Worm (Caenorhabditis elegans) whole organism, young adult: Measurements from ENCODE around the gene glp-1.

ENCODE experiments used
- B0261.1 ChIP-seq: sonication (generic microtip); optimal IDR thresholded peaks from 2 replicates; lab custom pipeline; 2016; ENCODE audit warnings: mild to moderate bottlenecking, missing genetic modification characterization, moderate library complexity, missing compliant biosample characterization
- C06A6.2 ChIP-seq: fragments of 200-800 bp; sonication (Bioruptor generic); conservative IDR thresholded peaks from 2 replicates; pipeline ENCODE4 v1.3.6; 2022; ENCODE audit warnings: missing genetic modification characterization, missing compliant biosample characterization
- F33H1.4 ChIP-seq: fragments of 200-800 bp; sonication (Bioruptor generic); IDR thresholded peaks from 2 replicates; pipeline ENCODE4 v1.3.6; 2022; ENCODE audit warnings: missing genetic modification reagents, missing genetic modification characterization, missing compliant biosample characterization
- F37B4.10 ChIP-seq: fragments of 200-800 bp; sonication (Bioruptor generic); IDR thresholded peaks from 2 replicates; pipeline ENCODE4 v1.3.6; 2022; ENCODE audit warnings: missing genetic modification characterization, missing compliant biosample characterization
- F49E8.2 ChIP-seq: sonication (generic microtip); optimal IDR thresholded peaks from 3 replicates; lab custom pipeline; 2017; ENCODE audit warnings: missing genetic modification characterization, mild to moderate bottlenecking, missing compliant biosample characterization, antibody characterized with exemption, moderate library complexity; ENCODE audit not compliant: insufficient read depth
- F55B11.4 ChIP-seq: sonication (generic microtip); optimal IDR thresholded peaks from 2 replicates; lab custom pipeline; 2016; ENCODE audit warnings: missing compliant biosample characterization, missing genetic modification characterization, borderline replicate concordance; ENCODE audit not compliant: insufficient read depth
- F57A8.1 ChIP-seq: fragments of 200-800 bp; sonication (Bioruptor generic); optimal IDR thresholded peaks from 2 replicates; lab custom pipeline; 2018; ENCODE audit warnings: mild to moderate bottlenecking, missing genetic modification characterization, moderate library complexity, missing compliant biosample characterization
- aptf-2 ChIP-seq: fragments of 200-800 bp; sonication (Bioruptor generic); conservative IDR thresholded peaks from 2 replicates; pipeline ENCODE4 v1.3.6; 2022; ENCODE audit warnings: missing genetic modification reagents, missing genetic modification characterization, missing compliant biosample characterization
- attf-5 ChIP-seq: fragments of 200-800 bp; sonication (Bioruptor generic); optimal IDR thresholded peaks from 2 replicates; lab custom pipeline; 2018; ENCODE audit warnings: mild to moderate bottlenecking, missing genetic modification characterization, missing compliant biosample characterization
- attf-6 ChIP-seq: fragments of 200-800 bp; sonication (Bioruptor generic); IDR thresholded peaks from 2 replicates; pipeline ENCODE4 v1.3.6; 2022; ENCODE audit warnings: missing genetic modification reagents, missing genetic modification characterization, missing compliant biosample characterization
- bed-1 ChIP-seq: fragments of 200-800 bp; sonication (Bioruptor generic); IDR thresholded peaks from 2 replicates; pipeline ENCODE4 v1.3.6; 2022; ENCODE audit warnings: missing genetic modification reagents, missing genetic modification characterization, missing compliant biosample characterization
- bed-2 ChIP-seq: fragments of 200-800 bp; sonication (Bioruptor generic); IDR thresholded peaks from 2 replicates; pipeline ENCODE4 v1.3.6; 2022; ENCODE audit warnings: missing genetic modification reagents, missing genetic modification characterization, missing compliant biosample characterization
- ccch-3 ChIP-seq: fragments of 200-800 bp; sonication (Bioruptor generic); optimal IDR thresholded peaks from 2 replicates; lab custom pipeline; 2018; ENCODE audit warnings: mild to moderate bottlenecking, missing genetic modification characterization, missing compliant biosample characterization
- cebp-2 ChIP-seq: fragments of 200-800 bp; sonication (Bioruptor generic); IDR thresholded peaks from 2 replicates; pipeline ENCODE4 v1.3.6; 2022; ENCODE audit warnings: missing genetic modification characterization, missing compliant biosample characterization
- ceh-79 ChIP-seq: sonication (generic microtip); optimal IDR thresholded peaks from 2 replicates; lab custom pipeline; 2017; ENCODE audit warnings: mild to moderate bottlenecking, missing genetic modification characterization, missing compliant biosample characterization
- dpl-1 ChIP-seq: fragments of 150-350 bp; optimal IDR thresholded peaks from 2 replicates; lab custom pipeline; 2014; ENCODE audit warnings: missing biosample characterization, missing genetic modification reagents, missing genetic modification characterization
- egl-18 ChIP-seq: fragments of 200-800 bp; sonication (Bioruptor generic); IDR thresholded peaks from 2 replicates; pipeline ENCODE4 v1.3.6; 2022; ENCODE audit warnings: missing genetic modification reagents, missing genetic modification characterization, missing compliant biosample characterization
- ekl-4 ChIP-seq: fragments of 200-800 bp; sonication (Bioruptor generic); IDR thresholded peaks from 2 replicates; pipeline ENCODE4 v1.3.6; 2022; ENCODE audit warnings: missing genetic modification reagents, missing genetic modification characterization, missing compliant biosample characterization
- him-1 ChIP-seq: sonication (generic microtip); optimal IDR thresholded peaks from 2 replicates; lab custom pipeline; 2016; ENCODE audit warnings: missing genotype, missing genetic modification reagents, missing genetic modification characterization, missing compliant biosample characterization
- hmg-1.2 ChIP-seq: fragments of 200-800 bp; sonication (Bioruptor generic); IDR thresholded peaks from 2 replicates; pipeline ENCODE4 v1.3.6; 2022; ENCODE audit warnings: missing genetic modification reagents, missing genetic modification characterization, missing compliant biosample characterization
- hmg-20 ChIP-seq: fragments of 200-800 bp; sonication (Bioruptor generic); IDR thresholded peaks from 2 replicates; pipeline ENCODE4 v1.3.6; 2022; ENCODE audit warnings: missing genetic modification reagents, missing genetic modification characterization, missing compliant biosample characterization
- let-526 ChIP-seq: fragments of 200-800 bp; sonication (Bioruptor generic); IDR thresholded peaks from 2 replicates; pipeline ENCODE4 v1.3.6; 2022; ENCODE audit warnings: missing genetic modification reagents, missing genetic modification characterization, missing compliant biosample characterization
- lir-1 ChIP-seq: fragments of 200-800 bp; sonication (Bioruptor generic); conservative IDR thresholded peaks from 2 replicates; pipeline ENCODE4 v1.3.6; 2022; ENCODE audit warnings: missing genetic modification reagents, missing genetic modification characterization, missing compliant biosample characterization
- madf-6 ChIP-seq: fragments of 200-800 bp; sonication (Bioruptor generic); IDR thresholded peaks from 2 replicates; pipeline ENCODE4 v1.3.6; 2022; ENCODE audit warnings: missing genetic modification reagents, missing genetic modification characterization, missing compliant biosample characterization
- mcd-1 ChIP-seq: fragments of 200-800 bp; sonication (Bioruptor generic); IDR thresholded peaks from 2 replicates; pipeline ENCODE4 v1.3.6; 2022; ENCODE audit warnings: missing genetic modification reagents, missing genetic modification characterization, missing compliant biosample characterization
- mel-28 ChIP-seq: sonication (generic microtip); optimal IDR thresholded peaks from 2 replicates; lab custom pipeline; 2016; ENCODE audit warnings: borderline replicate concordance, mild to moderate bottlenecking, missing genetic modification characterization, missing compliant biosample characterization
- nfya-2 ChIP-seq: fragments of 200-800 bp; sonication (Bioruptor generic); IDR thresholded peaks from 2 replicates; pipeline ENCODE4 v1.3.6; 2022; ENCODE audit warnings: missing genetic modification reagents, missing genetic modification characterization, missing compliant biosample characterization
- nhr-179 ChIP-seq: sonication (generic microtip); optimal IDR thresholded peaks from 2 replicates; lab custom pipeline; 2016; ENCODE audit warnings: mild to moderate bottlenecking, missing genetic modification characterization, missing compliant biosample characterization
- nhr-80 ChIP-seq: sonication (generic microtip); optimal IDR thresholded peaks from 2 replicates; lab custom pipeline; 2016; ENCODE audit warnings: missing genetic modification characterization, missing compliant biosample characterization
- pha-4 ChIP-seq: fragments of 150-350 bp; sonication (generic microtip); optimal IDR thresholded peaks from 2 replicates; lab custom pipeline; 2014; ENCODE audit warnings: missing biosample characterization, missing genetic modification reagents, missing genetic modification characterization
- sea-2 ChIP-seq: fragments of 200-800 bp; sonication (Bioruptor generic); IDR thresholded peaks from 2 replicates; pipeline ENCODE4 v1.3.6; 2022; ENCODE audit warnings: missing genetic modification characterization, missing compliant biosample characterization
- snpc-1.1 ChIP-seq: sonication (generic microtip); optimal IDR thresholded peaks from 2 replicates; lab custom pipeline; 2017; ENCODE audit warnings: missing genetic modification characterization, mild to moderate bottlenecking, missing compliant biosample characterization, antibody characterized with exemption, moderate library complexity, missing genotype, missing genetic modification reagents; ENCODE audit not compliant: insufficient read depth
- tbp1 ChIP-seq: fragments of 200-800 bp; sonication (Bioruptor generic); optimal IDR thresholded peaks from 2 replicates; lab custom pipeline; 2018; ENCODE audit warnings: mild to moderate bottlenecking, missing genetic modification characterization, missing compliant biosample characterization
- zfh-2 ChIP-seq: fragments of 200-800 bp; sonication (Bioruptor generic); conservative IDR thresholded peaks from 2 replicates; pipeline ENCODE4 v1.3.6; 2022; ENCODE audit warnings: missing genetic modification reagents, missing genetic modification characterization, missing compliant biosample characterization
- ztf-18 ChIP-seq: sonication (generic microtip); optimal IDR thresholded peaks from 2 replicates; lab custom pipeline; 2016; ENCODE audit warnings: missing genotype, mild to moderate bottlenecking, missing genetic modification characterization, missing compliant biosample characterization

glp-1 gene

ce11 chrIII:9075539-9075938 is 16.5 kb upstream of the glp-1 start, which contains the start of gene F02A9.7:
F02A9.7 (minus strand) TSS chrIII:9075639.
- TF ChIP-seq lir-1 (GFP tag; lab: Robert Waterston, UW) = no peak
- TF ChIP-seq, all 124 proteins: peak for 0

DNA sequence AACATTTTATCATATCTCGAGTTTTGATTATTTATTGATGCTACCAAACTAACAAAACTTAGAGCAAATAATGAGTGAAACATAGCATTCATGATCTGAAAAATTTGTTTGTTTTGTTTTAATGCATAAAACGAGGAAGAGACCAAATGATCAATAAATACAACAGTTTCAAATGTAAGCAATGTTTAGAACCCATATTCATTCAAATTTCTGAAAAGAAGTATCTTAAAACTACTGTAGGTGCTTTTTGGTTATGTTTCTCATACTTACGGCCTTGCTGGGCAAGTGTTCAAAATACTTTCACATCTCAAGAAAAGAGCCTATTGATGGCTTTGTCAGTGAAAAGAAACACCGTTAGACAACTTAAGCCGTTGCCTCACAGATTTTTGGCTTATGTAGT is 14.3 kb upstream of the glp-1 start, which contains the start of gene F02A9.1:
F02A9.1 (minus strand) TSS at position 101 of the 400 bp plus-strand sequence.
- TF ChIP-seq nfya-2 (GFP tag; lab: Robert Waterston, UW) (no peak), ztf-18 (no peak), hmg-20 (GFP tag; lab: Robert Waterston, UW) (no peak), madf-6 (GFP tag; lab: Robert Waterston, UW) (no peak), mel-28 (tag; lab: Kevin White, UChicago) (no peak), nhr-80 (no peak), snpc-1.1 (tag; lab: Kevin White, UChicago) (no peak), F33H1.4 (GFP tag; lab: Robert Waterston, UW) (no peak), zfh-2 (GFP tag; lab: Robert Waterston, UW) (no peak), aptf-2 (GFP tag; lab: Robert Waterston, UW) (no peak), C06A6.2 (GFP tag; lab: Robert Waterston, UW) (no peak), F55B11.4 (tag; lab: Kevin White, UChicago) (no peak), sea-2 (GFP tag; lab: Robert Waterston, UW) (no peak), bed-1 (GFP tag; lab: Robert Waterston, UW) (no peak), nhr-179 (tag; lab: Kevin White, UChicago) (no peak), dpl-1 (no peak), cebp-2 (GFP tag; lab: Robert Waterston, UW) (no peak), tbp1 (GFP tag; lab: Kevin White, UChicago) (no peak), bed-2 (GFP tag; lab: Robert Waterston, UW) (no peak), attf-6 (GFP tag; lab: Robert Waterston, UW) (no peak)
- TF ChIP-seq, all 124 proteins: peak for 0

ce11 chrIII:9080127-9080526 is 11.9 kb upstream of the glp-1 start:
- TF ChIP-seq ccch-3 (GFP tag; lab: Kevin White, UChicago) = no peak
- no peak for TF ChIP-seq mcd-1 (GFP tag; lab: Robert Waterston, UW)
- no peak for TF ChIP-seq ceh-79 (tag; lab: Kevin White, UChicago)
- no peak for TF ChIP-seq him-1 (tag; lab: Kevin White, UChicago)
- no peak for TF ChIP-seq ekl-4
- TF ChIP-seq attf-5 (GFP tag; lab: Kevin White, UChicago) = no peak
- TF ChIP-seq mel-28 (tag; lab: Kevin White, UChicago) = no peak
- no peak for TF ChIP-seq F49E8.2 (tag; lab: Kevin White, UChicago)
- TF ChIP-seq egl-18 (GFP tag; lab: Robert Waterston, UW) = no peak
- TF ChIP-seq pha-4 (tag; lab: Kevin White, UChicago) = no peak
- TF ChIP-seq let-526 (GFP tag; lab: Robert Waterston, UW) = no peak
- no peak for TF ChIP-seq F57A8.1 (GFP tag; lab: Kevin White, UChicago)
- no peak for TF ChIP-seq attf-6 (GFP tag; lab: Robert Waterston, UW)
- TF ChIP-seq F37B4.10 = no peak
- no peak for TF ChIP-seq B0261.1 (tag; lab: Kevin White, UChicago)
- TF ChIP-seq hmg-1.2 (GFP tag; lab: Robert Waterston, UW) = no peak
